Fruit fly (Drosophila melanogaster) whole organism, embryonic: ENCODE results near the gene cerv.
A peak's percentile ranks its signal among the peaks of the same experiment; 100 is the strongest.

Experiments used
- Atf6 ChIP-seq: fragments of 200-800 bp; sonication (Bioruptor generic); IDR thresholded peaks from 2 replicates; pipeline ENCODE4 v1.3.6; 2022; ENCODE audit warnings: missing biosample characterization, missing genetic modification characterization
- Awh ChIP-seq: fragments of 200-800 bp; sonication (Bioruptor generic); IDR thresholded peaks from 2 replicates; pipeline ENCODE4, ENCODE4 v1.3.6; 2022; ENCODE audit warnings: missing biosample characterization, missing genetic modification characterization
- Blimp-1 ChIP-seq: fragments of 200-800 bp; sonication (Bioruptor generic); optimal IDR thresholded peaks from 3 replicates; lab custom pipeline; 2018; ENCODE audit warnings: missing biosample characterization, missing genetic modification characterization, mild to moderate bottlenecking, moderate library complexity, missing genetic modification reagents
- CG10147 ChIP-seq: fragments of 200-800 bp; sonication (Bioruptor generic); optimal IDR thresholded peaks from 2 replicates; lab custom pipeline; 2019; ENCODE audit warnings: missing biosample characterization, mild to moderate bottlenecking, missing genetic modification characterization, moderate library complexity
- CG10321 ChIP-seq: fragments of 200-800 bp; sonication (Bioruptor generic); IDR thresholded peaks from 2 replicates; pipeline ENCODE4 v1.3.6; 2022; ENCODE audit warnings: missing biosample characterization, missing genetic modification characterization
- CG10462 ChIP-seq: fragments of 200-800 bp; sonication (Bioruptor generic); optimal IDR thresholded peaks from 2 replicates; lab custom pipeline; 2016; ENCODE audit warnings: missing biosample characterization, missing genetic modification characterization
- CG11093 ChIP-seq: fragments of 200-800 bp; sonication (Bioruptor generic); IDR thresholded peaks from 3 replicates; pipeline ENCODE4 v1.3.6; 2022; ENCODE audit warnings: missing biosample characterization, missing genetic modification characterization
- CG11695 ChIP-seq: fragments of 200-800 bp; sonication (Bioruptor generic); IDR thresholded peaks from 3 replicates; pipeline ENCODE4 v1.3.6; 2022; ENCODE audit warnings: missing biosample characterization, missing genetic modification characterization
- CG14050 ChIP-seq: fragments of 200-800 bp; sonication (Bioruptor generic); IDR thresholded peaks from 3 replicates; pipeline ENCODE4 v1.3.6; 2022; ENCODE audit warnings: missing biosample characterization, missing genetic modification characterization
- CG14710 ChIP-seq: fragments of 200-800 bp; sonication (Bioruptor generic); optimal IDR thresholded peaks from 3 replicates; lab custom pipeline; 2019; ENCODE audit warnings: missing biosample characterization, mild to moderate bottlenecking, missing genetic modification characterization, moderate library complexity
- CG15073 ChIP-seq: fragments of 200-800 bp; sonication (Bioruptor generic); optimal IDR thresholded peaks from 2 replicates; lab custom pipeline; 2016; ENCODE audit warnings: missing biosample characterization, missing genetic modification characterization
- CG17385 ChIP-seq: fragments of 200-800 bp; sonication (Bioruptor generic); optimal IDR thresholded peaks from 3 replicates; lab custom pipeline; 2018; ENCODE audit warnings: missing biosample characterization, mild to moderate bottlenecking, missing genetic modification characterization
- CG17612 ChIP-seq: fragments of 200-800 bp; sonication (Bioruptor generic); IDR thresholded peaks from 2 replicates; pipeline ENCODE4 v1.3.6; 2022; ENCODE audit warnings: missing biosample characterization, missing genetic modification characterization
- CG42726 ChIP-seq: fragments of 200-800 bp; sonication (Bioruptor generic); IDR thresholded peaks from 2 replicates; pipeline ENCODE4 v1.3.6; 2022; ENCODE audit warnings: missing biosample characterization, missing genetic modification characterization; ENCODE audit not compliant: partially characterized antibody
- CG43689 ChIP-seq: fragments of 200-800 bp; sonication (Bioruptor generic); IDR thresholded peaks from 2 replicates; pipeline ENCODE4 v1.3.6; 2022; ENCODE audit warnings: missing biosample characterization, missing genetic modification characterization
- CG4730 ChIP-seq: fragments of 200-800 bp; sonication (Bioruptor generic); IDR thresholded peaks from 2 replicates; pipeline ENCODE4 v1.3.6; 2022; ENCODE audit warnings: missing biosample characterization, missing genetic modification characterization
- CG6272 ChIP-seq: fragments of 200-800 bp; sonication (Bioruptor generic); IDR thresholded peaks from 2 replicates; pipeline ENCODE4 v1.3.6; 2022; ENCODE audit warnings: missing biosample characterization, missing genetic modification characterization
- CG6765 ChIP-seq: fragments of 200-800 bp; sonication (Bioruptor generic); optimal IDR thresholded peaks from 3 replicates; lab custom pipeline; 2017; ENCODE audit warnings: missing biosample characterization, mild to moderate bottlenecking, missing genetic modification characterization
- CG7372 ChIP-seq: fragments of 200-800 bp; sonication (Bioruptor generic); IDR thresholded peaks from 2 replicates; pipeline ENCODE4 v1.3.6; 2022; ENCODE audit warnings: missing biosample characterization, missing genetic modification characterization
- CG8765 ChIP-seq: fragments of 200-800 bp; sonication (Bioruptor generic); IDR thresholded peaks from 2 replicates; pipeline ENCODE4 v1.3.6; 2022; ENCODE audit warnings: missing biosample characterization, missing genetic modification characterization
- CG9817 ChIP-seq: fragments of 200-800 bp; sonication (Bioruptor generic); optimal IDR thresholded peaks from 2 replicates; lab custom pipeline; 2018; ENCODE audit warnings: missing biosample characterization, mild to moderate bottlenecking, missing genetic modification characterization, moderate library complexity
- CTCF ChIP-seq: fragments of 200-800 bp; sonication (Bioruptor generic); optimal IDR thresholded peaks from 2 replicates; lab custom pipeline; 2017; ENCODE audit warnings: missing biosample characterization, mild to moderate bottlenecking, missing genetic modification characterization, moderate library complexity
- Chrac-16 ChIP-seq: fragments of 200-800 bp; sonication (Bioruptor generic); optimal IDR thresholded peaks from 3 replicates; lab custom pipeline; 2016; ENCODE audit warnings: missing biosample characterization, missing genetic modification characterization
- CrebB ChIP-seq: fragments of 200-800 bp; sonication (Bioruptor generic); optimal IDR thresholded peaks from 3 replicates; lab custom pipeline; 2018; ENCODE audit warnings: missing biosample characterization, mild to moderate bottlenecking, missing genetic modification characterization
- Dad ChIP-seq: fragments of 200-800 bp; sonication (Bioruptor generic); optimal IDR thresholded peaks from 3 replicates; lab custom pipeline; 2016; ENCODE audit warnings: missing biosample characterization, missing genetic modification characterization
- Dek ChIP-seq: fragments of 200-800 bp; sonication (Bioruptor generic); optimal IDR thresholded peaks from 3 replicates; lab custom pipeline; 2019; ENCODE audit warnings: missing biosample characterization, mild to moderate bottlenecking, missing genetic modification characterization, moderate library complexity
- E2f1 ChIP-seq: fragments of 200-800 bp; sonication (Bioruptor generic); IDR thresholded peaks from 2 replicates; pipeline ENCODE4 v1.3.6; 2022; ENCODE audit warnings: missing biosample characterization, missing genetic modification characterization
- Ets65A ChIP-seq: fragments of 200-800 bp; sonication (Bioruptor generic); peaks from one replicate; lab custom pipeline; 2016; ENCODE audit warnings: missing biosample characterization, missing genetic modification characterization
- Gug ChIP-seq: fragments of 200-800 bp; sonication (Bioruptor generic); IDR thresholded peaks from 4 replicates; pipeline ENCODE4 v1.3.6; 2022; ENCODE audit warnings: missing biosample characterization, missing genetic modification characterization
- Hr78 ChIP-seq, 2 experiments: fragments of 200-800 bp in 1 of 2; fragments of >200 bp in 1 of 2; sonication (Bioruptor generic) in 1 of 2; optimal IDR thresholded peaks; 2 replicates each; lab custom pipeline; 2017 to 2019; ENCODE audit warnings: missing biosample characterization in 2 of 2, missing genetic modification characterization in 2 of 2, mild to moderate bottlenecking in 1 of 2, moderate library complexity in 1 of 2
- Jarid2 ChIP-seq: fragments of 200-800 bp; sonication (Bioruptor generic); optimal IDR thresholded peaks from 3 replicates; lab custom pipeline; 2017; ENCODE audit warnings: mild to moderate bottlenecking, missing biosample characterization, missing genetic modification reagents, missing genetic modification characterization
- Lpt ChIP-seq: fragments of >200 bp; optimal IDR thresholded peaks from 2 replicates; lab custom pipeline; 2018; ENCODE audit warnings: missing biosample characterization, missing genetic modification characterization
- MESR4 ChIP-seq: fragments of 200-800 bp; sonication (Bioruptor generic); optimal IDR thresholded peaks from 2 replicates; lab custom pipeline; 2018; ENCODE audit warnings: missing biosample characterization, mild to moderate bottlenecking, missing genetic modification characterization, moderate library complexity
- Nf-YB ChIP-seq: fragments of 200-800 bp; sonication (Bioruptor generic); optimal IDR thresholded peaks from 3 replicates; lab custom pipeline; 2019; ENCODE audit warnings: missing biosample characterization, mild to moderate bottlenecking, missing genetic modification characterization, moderate library complexity
- Oaz ChIP-seq: fragments of 200-800 bp; sonication (Bioruptor generic); IDR thresholded peaks from 2 replicates; pipeline ENCODE4 v1.3.6; 2022; ENCODE audit warnings: missing biosample characterization, missing genetic modification characterization
- Rfx ChIP-seq: fragments of 200-800 bp; sonication (Bioruptor generic); IDR thresholded peaks from 2 replicates; pipeline ENCODE4 v1.3.6; 2022; ENCODE audit warnings: missing biosample characterization, missing genetic modification characterization
- Sry-β ChIP-seq: fragments of 200-800 bp; sonication (Bioruptor generic); optimal IDR thresholded peaks from 2 replicates; lab custom pipeline; 2018; ENCODE audit warnings: missing biosample characterization, mild to moderate bottlenecking, missing genetic modification characterization, moderate library complexity
- ase ChIP-seq: fragments of 200-800 bp; sonication (Bioruptor generic); IDR thresholded peaks from 3 replicates; pipeline ENCODE4 v1.3.6; 2022; ENCODE audit warnings: missing biosample characterization, missing genetic modification characterization
- ash1 ChIP-seq: fragments of 200-800 bp; sonication (Bioruptor generic); optimal IDR thresholded peaks from 2 replicates; lab custom pipeline; 2018; ENCODE audit warnings: missing biosample characterization, mild to moderate bottlenecking, missing genetic modification characterization
- chn ChIP-seq: fragments of 200-800 bp; sonication (Bioruptor generic); optimal IDR thresholded peaks from 2 replicates; lab custom pipeline; 2016; ENCODE audit warnings: missing biosample characterization, missing genetic modification characterization
- da ChIP-seq: fragments of 200-800 bp; sonication (Bioruptor generic); optimal IDR thresholded peaks from 2 replicates; lab custom pipeline; 2016; ENCODE audit warnings: missing biosample characterization, missing genetic modification characterization
- dimm ChIP-seq: fragments of 200-800 bp; sonication (Bioruptor generic); IDR thresholded peaks from 2 replicates; pipeline ENCODE4 v1.3.6; 2022; ENCODE audit warnings: missing biosample characterization, missing genetic modification characterization
- dm ChIP-seq: fragments of 200-800 bp; sonication (Bioruptor generic); optimal IDR thresholded peaks from 3 replicates; lab custom pipeline; 2016; ENCODE audit warnings: missing biosample characterization, missing genetic modification characterization
- ems ChIP-seq: fragments of 200-800 bp; sonication (Bioruptor generic); optimal IDR thresholded peaks from 3 replicates; lab custom pipeline; 2016; ENCODE audit warnings: missing biosample characterization, missing genetic modification characterization
- hth ChIP-seq: fragments of >200 bp; optimal IDR thresholded peaks from 2 replicates; lab custom pipeline; 2017; ENCODE audit warnings: inconsistent platforms
- klu ChIP-seq: fragments of 200-800 bp; sonication (Bioruptor generic); IDR thresholded peaks from 2 replicates; pipeline ENCODE4 v1.3.6; 2022; ENCODE audit warnings: missing biosample characterization, missing genetic modification characterization
- pan ChIP-seq, 4 experiments: fragments of >200 bp in 3 of 4; fragments of 200-800 bp in 1 of 4; sonication (Bioruptor generic) in 1 of 4; optimal IDR thresholded peaks in 3 of 4; IDR thresholded peaks in 1 of 4; 2 replicates each; pipeline versions ENCODE4 v1.3.6 to Lab custom; 2017 to 2022; ENCODE audit warnings: missing biosample characterization in 2 of 4, missing genetic modification characterization in 2 of 4, mixed read lengths in 1 of 4
- ssp ChIP-seq: fragments of 200-800 bp; sonication (Bioruptor generic); IDR thresholded peaks from 2 replicates; pipeline ENCODE4 v1.3.6; 2022; ENCODE audit warnings: missing biosample characterization, missing genetic modification characterization
- stwl ChIP-seq: fragments of 200-800 bp; sonication (Bioruptor generic); optimal IDR thresholded peaks from 3 replicates; lab custom pipeline; 2018; ENCODE audit warnings: missing biosample characterization, mild to moderate bottlenecking, missing genetic modification characterization, moderate library complexity
- zen2 ChIP-seq: fragments of 200-800 bp; sonication (Bioruptor generic); IDR thresholded peaks from 3 replicates; pipeline ENCODE4 v1.3.6; 2022; ENCODE audit warnings: missing biosample characterization, missing genetic modification characterization; ENCODE audit not compliant: partially characterized antibody

cerv gene

dm6 chrX:15618953-15619630 is 41.1 kb upstream of the cerv start (continued):
- peak; percentile 76 for TF ChIP-seq CG4730 (GFP tag; lab: Robert Waterston, UW)
- peak; percentile 71 for TF ChIP-seq Atf6 (GFP tag; lab: Robert Waterston, UW)
- no peak for TF ChIP-seq pan (optimal IDR thresholded peaks at IDR 0.05; lab: Kevin White, UChicago)
- TF ChIP-seq pan (GFP tag; optimal IDR thresholded peaks at IDR 0.05 in 1 of 2, IDR thresholded peaks at IDR 0.05 in 1 of 2): peak in 1 of 2 experiments; percentile 73
- TF ChIP-seq MESR4 (GFP tag; lab: Kevin White, UChicago): peak; percentile 16
- peak; percentile 88 for TF ChIP-seq CG9817 (tag; lab: Kevin White, UChicago)
- peak; percentile 80; the same call in 2 of the 3 replicates for TF ChIP-seq ase
- peak; percentile 27 for TF ChIP-seq dm
- peak; percentile 80 for TF ChIP-seq Chrac-16 (GFP tag; lab: Kevin White, UChicago)
- peak; percentile 66; the same call in 1 of the 2 replicates for TF ChIP-seq CG7372 (GFP tag; lab: Robert Waterston, UW)
- peak; percentile 52; the same call in 1 of the 2 replicates for TF ChIP-seq klu (GFP tag; lab: Robert Waterston, UW)
- TF ChIP-seq ems: peak; percentile 66
- peak; percentile 51 for TF ChIP-seq da (GFP tag; lab: Kevin White, UChicago)
- no peak for TF ChIP-seq hth (lab: Kevin White, UChicago)
- TF ChIP-seq CG14710 (tag; lab: Kevin White, UChicago): peak; percentile 71
- TF ChIP-seq CG17612 (GFP tag; lab: Robert Waterston, UW): no peak; the same call in 1 of the 2 replicates
- peak; percentile 49 for TF ChIP-seq CrebB (tag; lab: Kevin White, UChicago)
- TF ChIP-seq CG11093 (GFP tag; lab: Robert Waterston, UW): peak; percentile 76; the same call in 2 of the 3 replicates
- no peak for TF ChIP-seq Lpt (GFP tag; lab: Kevin White, UChicago)
- no peak for TF ChIP-seq zen2
- peak; percentile 67; the same call in 2 of the 3 replicates for TF ChIP-seq CG14050 (GFP tag; lab: Robert Waterston, UW)
- peak; percentile 57 for TF ChIP-seq Dad (GFP tag; lab: Kevin White, UChicago)
- TF ChIP-seq chn (GFP tag; lab: Kevin White, UChicago): peak; percentile 64
- TF ChIP-seq CTCF (GFP tag; lab: Kevin White, UChicago): peak; percentile 12
- TF ChIP-seq CG10462: peak; percentile 32
- peak; percentile 78 for TF ChIP-seq dimm (GFP tag; lab: Robert Waterston, UW)
- TF ChIP-seq Nf-YB (GFP tag; lab: Kevin White, UChicago): peak; percentile 62
- peak; percentile 83 for TF ChIP-seq Gug (GFP tag; lab: Robert Waterston, UW)
- peak; percentile 23 for TF ChIP-seq CG6765 (GFP tag; lab: Kevin White, UChicago)
- TF ChIP-seq stwl (tag; lab: Kevin White, UChicago): no peak
- TF ChIP-seq CG42726 (GFP tag; lab: Robert Waterston, UW): no peak
- no peak for TF ChIP-seq ash1 (GFP tag; lab: Kevin White, UChicago)
- peak; percentile 41 for TF ChIP-seq CG15073 (GFP tag; lab: Kevin White, UChicago)
- TF ChIP-seq Hr78 (GFP tag; optimal IDR thresholded peaks at IDR 0.05; lab: Kevin White, UChicago): no peak
- peak; percentile 57 for TF ChIP-seq CG43689
- peak; percentile 77 for TF ChIP-seq ssp
- peak; percentile 78 for TF ChIP-seq CG17385 (GFP tag; lab: Kevin White, UChicago)
- TF ChIP-seq CG8765 (GFP tag; lab: Robert Waterston, UW): no peak
- TF ChIP-seq CG11695 (GFP tag; lab: Robert Waterston, UW): peak; percentile 63; the same call in 1 of the 3 replicates
- peak; percentile 61 for TF ChIP-seq Dek
- peak; percentile 98 for TF ChIP-seq Ets65A (GFP tag; lab: Kevin White, UChicago)
- TF ChIP-seq Sry-β (GFP tag; lab: Kevin White, UChicago): peak; percentile 46
- peak; percentile 78 for TF ChIP-seq Awh (GFP tag; lab: Robert Waterston, UW)
- peak; percentile 67 for TF ChIP-seq CG6272 (GFP tag; lab: Robert Waterston, UW)
- TF ChIP-seq Blimp-1: peak; percentile 80
- peak; percentile 62 for TF ChIP-seq Oaz (GFP tag; lab: Robert Waterston, UW)
- TF ChIP-seq Rfx (GFP tag; lab: Robert Waterston, UW): peak; percentile 84
- TF ChIP-seq E2f1 (GFP tag; lab: Robert Waterston, UW): peak; percentile 74
- TF ChIP-seq CG10147 (GFP tag; lab: Kevin White, UChicago): peak; percentile 61
- peak; percentile 66 for TF ChIP-seq Jarid2 (GFP tag; lab: Kevin White, UChicago)
- no peak for TF ChIP-seq CG10321 (GFP tag; lab: Robert Waterston, UW)
